Worm (Caenorhabditis elegans) whole organism, L1 larva: ENCODE measurements around the gene F10E9.1.

Source experiments
- C16A3.4 ChIP-seq: fragments of 150-350 bp; optimal IDR thresholded peaks from 2 replicates; lab custom pipeline; 2014; ENCODE audit warnings: missing biosample characterization, missing genetic modification characterization
- F16B12.6 ChIP-seq: fragments of 150-350 bp; optimal IDR thresholded peaks from 2 replicates; lab custom pipeline; 2014; ENCODE audit warnings: missing biosample characterization, missing genetic modification characterization
- Y116A8C.19 ChIP-seq: sonication (generic microtip); optimal IDR thresholded peaks from 2 replicates; lab custom pipeline; 2016; ENCODE audit warnings: missing compliant biosample characterization, missing genetic modification characterization, borderline replicate concordance
- aha-1 ChIP-seq: fragments of 150-350 bp; optimal IDR thresholded peaks from 2 replicates; lab custom pipeline; 2014; ENCODE audit warnings: missing biosample characterization, missing genetic modification characterization
- ama-1 ChIP-seq: fragments of 150-350 bp; optimal IDR thresholded peaks from 2 replicates; lab custom pipeline; 2014
- blmp-1 ChIP-seq: fragments of 150-350 bp; optimal IDR thresholded peaks from 2 replicates; lab custom pipeline; 2014; ENCODE audit warnings: missing biosample characterization, missing genetic modification characterization
- ceh-63 ChIP-seq: fragments of 200-800 bp; sonication (Bioruptor generic); optimal IDR thresholded peaks from 2 replicates; lab custom pipeline; 2018; ENCODE audit warnings: mild to moderate bottlenecking, missing genetic modification characterization, missing compliant biosample characterization
- ceh-90 ChIP-seq: sonication (generic microtip); optimal IDR thresholded peaks from 2 replicates; lab custom pipeline; 2016; ENCODE audit warnings: missing genetic modification characterization, missing compliant biosample characterization
- ces-1 ChIP-seq: fragments of 150-350 bp; optimal IDR thresholded peaks from 2 replicates; lab custom pipeline; 2014; ENCODE audit warnings: missing biosample characterization, missing genetic modification reagents, missing genetic modification characterization
- dsc-1 ChIP-seq: sonication (generic microtip); optimal IDR thresholded peaks from 2 replicates; lab custom pipeline; 2016; ENCODE audit warnings: mild to moderate bottlenecking, missing genetic modification characterization, missing compliant biosample characterization
- efl-3 ChIP-seq: fragments of 200-800 bp; sonication (Bioruptor generic); optimal IDR thresholded peaks from 2 replicates; lab custom pipeline; 2018; ENCODE audit warnings: mild to moderate bottlenecking, missing genetic modification characterization, missing compliant biosample characterization
- egl-13 ChIP-seq: sonication (generic microtip); optimal IDR thresholded peaks from 2 replicates; lab custom pipeline; 2016; ENCODE audit warnings: missing genotype, missing genetic modification reagents, missing genetic modification characterization, missing compliant biosample characterization
- elt-2 ChIP-seq: sonication (generic microtip); optimal IDR thresholded peaks from 2 replicates; lab custom pipeline; 2016; ENCODE audit warnings: missing genetic modification characterization, mild to moderate bottlenecking, inconsistent platforms, missing compliant biosample characterization, missing genetic modification reagents
- elt-3 ChIP-seq, 6 experiments: fragments of 150-350 bp in 1 of 6; sonication (generic microtip); optimal IDR thresholded peaks; 2 replicates each; lab custom pipeline; 2017 to 2018; ENCODE audit warnings: missing biosample characterization in 6 of 6, missing genetic modification characterization in 6 of 6, inconsistent platforms in 1 of 6
- fkh-10 ChIP-seq: sonication (generic microtip); optimal IDR thresholded peaks from 2 replicates; lab custom pipeline; 2017; ENCODE audit warnings: missing biosample characterization, missing genetic modification reagents, missing genetic modification characterization
- fkh-4 ChIP-seq: sonication (generic microtip); optimal IDR thresholded peaks from 2 replicates; lab custom pipeline; 2016; ENCODE audit warnings: missing compliant biosample characterization, missing genetic modification characterization, borderline replicate concordance
- fos-1 ChIP-seq: fragments of 150-350 bp; optimal IDR thresholded peaks from 2 replicates; lab custom pipeline; 2014; ENCODE audit warnings: missing biosample characterization, missing genetic modification characterization
- hlh-4 ChIP-seq: sonication (generic microtip); optimal IDR thresholded peaks from 2 replicates; lab custom pipeline; 2016; ENCODE audit warnings: mild to moderate bottlenecking, missing genetic modification characterization, missing compliant biosample characterization
- hpl-2 ChIP-seq: fragments of 150-350 bp; optimal IDR thresholded peaks from 2 replicates; lab custom pipeline; 2014; ENCODE audit warnings: missing biosample characterization, missing genetic modification reagents, missing genetic modification characterization
- irx-1 ChIP-seq: sonication (generic microtip); optimal IDR thresholded peaks from 2 replicates; lab custom pipeline; 2016; ENCODE audit warnings: missing genetic modification characterization, missing compliant biosample characterization
- lin-14 ChIP-seq: fragments of 200-800 bp; sonication (Bioruptor generic); optimal IDR thresholded peaks from 2 replicates; lab custom pipeline; 2018; ENCODE audit warnings: mild to moderate bottlenecking, missing genetic modification characterization, moderate library complexity, missing compliant biosample characterization
- lin-15B ChIP-seq: fragments of 150-350 bp; sonication (generic microtip); optimal IDR thresholded peaks from 3 replicates; lab custom pipeline; 2014; ENCODE audit warnings: missing biosample characterization, missing genetic modification characterization
- lin-35 ChIP-seq, 2 experiments: fragments of 150-350 bp; optimal IDR thresholded peaks; 2 replicates each; lab custom pipeline; 2014; ENCODE audit warnings: missing biosample characterization in 2 of 2, missing genetic modification characterization in 2 of 2, missing genetic modification reagents in 2 of 2
- lir-3 ChIP-seq: sonication (generic microtip); optimal IDR thresholded peaks from 2 replicates; lab custom pipeline; 2016; ENCODE audit warnings: mild to moderate bottlenecking, missing genetic modification characterization, moderate library complexity, missing compliant biosample characterization; ENCODE audit not compliant: poor library complexity
- lsy-2 ChIP-seq, 2 experiments: fragments of 150-350 bp; optimal IDR thresholded peaks; 2 replicates each; lab custom pipeline; 2014; ENCODE audit warnings: missing biosample characterization in 2 of 2, missing genetic modification characterization in 2 of 2
- mab-9 ChIP-seq: fragments of 200-800 bp; sonication (Bioruptor generic); IDR thresholded peaks from 2 replicates; pipeline ENCODE4 v1.3.6; 2022; ENCODE audit warnings: missing genetic modification reagents, missing genetic modification characterization, missing compliant biosample characterization
- mdl-1 ChIP-seq, 2 experiments: fragments of 150-350 bp; optimal IDR thresholded peaks; 2 replicates each; lab custom pipeline; 2014 to 2017; ENCODE audit warnings: missing biosample characterization in 2 of 2, missing genetic modification characterization in 2 of 2, inconsistent platforms in 1 of 2
- mef-2 ChIP-seq: fragments of 150-350 bp; optimal IDR thresholded peaks from 2 replicates; lab custom pipeline; 2014; ENCODE audit warnings: missing biosample characterization, missing genetic modification characterization
- mep-1 ChIP-seq: fragments of 150-350 bp; optimal IDR thresholded peaks from 2 replicates; lab custom pipeline; 2014; ENCODE audit warnings: missing biosample characterization, missing genetic modification characterization
- nhr-11 ChIP-seq: fragments of 150-350 bp; optimal IDR thresholded peaks from 2 replicates; lab custom pipeline; 2014; ENCODE audit warnings: missing biosample characterization, missing genetic modification characterization
- nhr-71 ChIP-seq: sonication (generic microtip); optimal IDR thresholded peaks from 2 replicates; lab custom pipeline; 2016; ENCODE audit warnings: mild to moderate bottlenecking, missing genetic modification characterization, moderate library complexity, missing compliant biosample characterization
- nhr-85 ChIP-seq: sonication (generic microtip); peaks from one replicate; lab custom pipeline; 2016; ENCODE audit warnings: missing genetic modification characterization, inconsistent platforms, missing compliant biosample characterization
- nhr-90 ChIP-seq: sonication (generic microtip); optimal IDR thresholded peaks from 2 replicates; lab custom pipeline; 2016; ENCODE audit warnings: mild to moderate bottlenecking, missing genetic modification characterization, missing compliant biosample characterization; ENCODE audit not compliant: poor library complexity
- pax-3 ChIP-seq: fragments of 200-800 bp; sonication (Bioruptor generic); optimal IDR thresholded peaks from 2 replicates; lab custom pipeline; 2018; ENCODE audit warnings: mild to moderate bottlenecking, missing genetic modification characterization, moderate library complexity, missing compliant biosample characterization
- rnt-1 ChIP-seq: sonication (generic microtip); optimal IDR thresholded peaks from 2 replicates; lab custom pipeline; 2016; ENCODE audit warnings: mild to moderate bottlenecking, missing genetic modification characterization, moderate library complexity, missing compliant biosample characterization
- skn-1 ChIP-seq: fragments of 150-350 bp; optimal IDR thresholded peaks from 2 replicates; lab custom pipeline; 2014; ENCODE audit warnings: missing biosample characterization, missing genetic modification characterization
- snpc-4 ChIP-seq: fragments of 150-350 bp; optimal IDR thresholded peaks from 2 replicates; lab custom pipeline; 2014; ENCODE audit warnings: missing biosample characterization, missing genetic modification characterization
- sptf-1 ChIP-seq: fragments of 150-350 bp; optimal IDR thresholded peaks from 2 replicates; lab custom pipeline; 2014; ENCODE audit warnings: missing biosample characterization, missing genetic modification characterization
- sup-37 ChIP-seq: fragments of 200-800 bp; sonication (Bioruptor generic); optimal IDR thresholded peaks from 2 replicates; lab custom pipeline; 2018; ENCODE audit warnings: mild to moderate bottlenecking, missing genetic modification characterization, missing compliant biosample characterization
- swsn-7 ChIP-seq: sonication (generic microtip); optimal IDR thresholded peaks from 2 replicates; lab custom pipeline; 2016; ENCODE audit warnings: missing genetic modification characterization, missing compliant biosample characterization
- tbx-2 ChIP-seq: sonication (generic microtip); optimal IDR thresholded peaks from 2 replicates; lab custom pipeline; 2016; ENCODE audit warnings: missing genetic modification characterization, missing compliant biosample characterization
- tlp-1 ChIP-seq: fragments of 150-350 bp; optimal IDR thresholded peaks from 2 replicates; lab custom pipeline; 2014; ENCODE audit warnings: missing biosample characterization, missing genetic modification characterization
- unc-30 ChIP-seq: sonication (generic microtip); optimal IDR thresholded peaks from 2 replicates; lab custom pipeline; 2017; ENCODE audit warnings: missing biosample characterization, missing genetic modification characterization
- unc-86 ChIP-seq: sonication (generic microtip); optimal IDR thresholded peaks from 2 replicates; lab custom pipeline; 2016; ENCODE audit warnings: missing genetic modification characterization, missing compliant biosample characterization
- unc-98 ChIP-seq: fragments of 200-800 bp; sonication (Bioruptor generic); IDR thresholded peaks from 2 replicates; pipeline ENCODE4 v1.3.6; 2022; ENCODE audit warnings: missing genetic modification characterization, missing compliant biosample characterization
- vab-15 ChIP-seq: sonication (generic microtip); optimal IDR thresholded peaks from 2 replicates; lab custom pipeline; 2017; ENCODE audit warnings: missing genotype, mild to moderate bottlenecking, missing genetic modification characterization, missing compliant biosample characterization
- xbp-1 ChIP-seq: sonication (generic microtip); optimal IDR thresholded peaks from 2 replicates; lab custom pipeline; 2016; ENCODE audit warnings: missing genetic modification characterization, missing compliant biosample characterization
- zag-1 ChIP-seq: fragments of 150-350 bp; optimal IDR thresholded peaks from 2 replicates; lab custom pipeline; 2014; ENCODE audit warnings: missing biosample characterization, missing genetic modification characterization
- zip-4 ChIP-seq: fragments of 200-800 bp; sonication (Bioruptor generic); optimal IDR thresholded peaks from 2 replicates; lab custom pipeline; 2018; ENCODE audit warnings: mild to moderate bottlenecking, missing genetic modification characterization, moderate library complexity, missing compliant biosample characterization
- ztf-4 ChIP-seq: fragments of 150-350 bp; optimal IDR thresholded peaks from 2 replicates; lab custom pipeline; 2014; ENCODE audit warnings: missing biosample characterization, missing genetic modification characterization

F10E9.1 gene

DNA sequence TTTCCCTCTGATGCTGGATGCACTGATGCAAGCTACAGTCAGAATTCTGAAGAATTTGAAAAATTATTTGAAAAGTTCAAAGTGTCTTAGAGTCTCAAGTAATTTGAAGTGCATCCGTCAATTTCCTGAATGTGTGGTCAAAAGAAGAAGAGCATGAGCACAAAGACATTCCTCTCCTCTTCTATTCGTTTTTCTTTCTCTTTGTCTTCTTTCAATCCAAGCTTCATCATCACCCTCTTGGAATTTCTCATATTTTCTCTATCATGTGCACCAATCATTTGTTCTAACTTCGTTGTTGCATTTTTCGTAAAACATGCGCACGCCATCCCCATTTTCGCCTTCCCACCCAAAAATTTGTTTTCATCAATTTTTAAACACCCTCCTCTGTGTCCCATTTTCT lies 37.0 kb upstream of the F10E9.1 start:
- TF ChIP-seq lin-14 (peak; percentile 19), nhr-85 (no peak), fkh-10 (GFP tag; lab: Kevin White, UChicago) (peak; percentile 62), dsc-1 (tag; lab: Kevin White, UChicago) (no peak)

DNA sequence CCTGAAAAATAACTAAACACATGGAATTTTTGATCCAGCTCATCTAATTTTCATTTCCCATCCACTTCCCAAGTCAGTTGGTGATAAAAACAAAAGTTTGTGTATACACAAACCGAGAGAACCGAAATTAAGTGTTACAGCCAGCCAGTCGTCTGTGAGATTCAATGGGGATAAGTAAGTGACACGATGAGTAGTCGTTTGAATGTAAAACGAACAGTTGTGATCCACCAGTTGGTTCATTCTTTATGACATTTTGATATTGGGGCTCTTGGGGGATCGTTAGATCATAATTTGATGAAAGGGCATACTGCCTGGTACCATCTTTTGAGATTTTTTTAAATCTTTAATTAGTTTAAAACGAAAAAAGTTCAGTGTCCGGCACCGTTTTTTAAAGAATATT lies 36.1 kb upstream of the F10E9.1 start:
- TF ChIP-seq unc-86 (no peak), hlh-4 (no peak), pax-3 (no peak), fkh-10 (GFP tag; lab: Kevin White, UChicago) (no peak), fos-1 (tag; lab: Kevin White, UChicago) (no peak), egl-13 (no peak), ceh-63 (GFP tag; lab: Kevin White, UChicago) (no peak), F16B12.6 (tag; lab: Kevin White, UChicago) (no peak), ama-1 (lab: Kevin White, UChicago) (no peak), fkh-4 (tag; lab: Kevin White, UChicago) (no peak), Y116A8C.19 (tag; lab: Kevin White, UChicago) (no peak), zag-1 (tag; lab: Kevin White, UChicago) (no peak), tbx-2 (tag; lab: Kevin White, UChicago) (no peak), hpl-2 (GFP tag; lab: Kevin White, UChicago) (no peak), unc-98 (GFP tag; lab: Robert Waterston, UW) (no peak), blmp-1 (tag; lab: Kevin White, UChicago) (no peak), nhr-71 (tag; lab: Kevin White, UChicago) (no peak), lir-3 (tag; lab: Kevin White, UChicago) (no peak)

DNA sequence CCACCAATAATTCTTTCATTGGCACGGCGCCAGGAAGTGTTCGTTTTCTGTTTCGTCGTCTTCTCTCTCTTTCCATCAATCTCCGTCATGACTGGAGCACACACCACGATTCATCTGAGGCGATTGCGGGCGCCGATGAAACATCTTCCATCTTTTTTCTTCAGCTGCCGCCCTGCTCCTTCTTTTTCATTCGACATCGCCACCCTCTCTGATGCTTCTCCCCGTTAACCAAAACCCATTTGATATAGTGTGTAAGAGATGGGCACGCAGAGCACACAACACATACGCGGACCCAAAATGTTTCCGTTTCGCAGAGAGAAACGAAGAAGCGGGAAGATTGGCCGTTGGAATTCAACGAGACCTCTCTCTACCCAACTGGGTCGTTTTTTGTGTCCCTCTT lies 35.4 kb upstream of the F10E9.1 start:
- TF ChIP-seq C16A3.4 (tag; lab: Kevin White, UChicago): no peak
- no peak for TF ChIP-seq lir-3 (tag; lab: Kevin White, UChicago)
- TF ChIP-seq elt-3 (tag; optimal IDR thresholded peaks at IDR 0.05; lab: Kevin White, UChicago): no peak
- TF ChIP-seq nhr-71 (tag; lab: Kevin White, UChicago): peak; percentile 60
- TF ChIP-seq mep-1 (tag; lab: Kevin White, UChicago): peak; percentile 40
- TF ChIP-seq swsn-7 (tag; lab: Kevin White, UChicago): peak; percentile 26
- no peak for TF ChIP-seq aha-1 (tag; lab: Kevin White, UChicago)
- no peak for TF ChIP-seq nhr-11
- TF ChIP-seq rnt-1 (tag; lab: Kevin White, UChicago): peak; percentile 34
- TF ChIP-seq nhr-90 (tag; lab: Kevin White, UChicago): no peak
- no peak for TF ChIP-seq fkh-4 (tag; lab: Kevin White, UChicago)
- no peak for TF ChIP-seq irx-1 (tag; lab: Kevin White, UChicago)
- no peak for TF ChIP-seq ceh-90 (tag; lab: Kevin White, UChicago)
- TF ChIP-seq efl-3 (GFP tag; lab: Kevin White, UChicago): no peak
- no peak for TF ChIP-seq vab-15 (tag; lab: Kevin White, UChicago)
- no peak for TF ChIP-seq snpc-4 (tag; lab: Kevin White, UChicago)
- no peak for TF ChIP-seq egl-13
- TF ChIP-seq mab-9 (GFP tag; lab: Robert Waterston, UW): no peak
- TF ChIP-seq lsy-2 (tag; optimal IDR thresholded peaks at IDR 0.05; lab: Kevin White, UChicago): peak in 1 of 2 experiments; percentile 37
- TF ChIP-seq fkh-10 (GFP tag; lab: Kevin White, UChicago): peak; percentile 0
- no peak for TF ChIP-seq lin-15B
- no peak for TF ChIP-seq lin-35 (GFP tag; optimal IDR thresholded peaks at IDR 0.05; lab: Kevin White, UChicago)
- no peak for TF ChIP-seq sptf-1 (tag; lab: Kevin White, UChicago)
- no peak for TF ChIP-seq mdl-1 (tag; optimal IDR thresholded peaks at IDR 0.05; lab: Kevin White, UChicago)
- no peak for TF ChIP-seq ztf-4 (tag; lab: Kevin White, UChicago)
- TF ChIP-seq skn-1: no peak
- TF ChIP-seq lin-14: peak; percentile 92
- no peak for TF ChIP-seq ces-1 (GFP tag; lab: Kevin White, UChicago)
- no peak for TF ChIP-seq fos-1 (tag; lab: Kevin White, UChicago)
- TF ChIP-seq sup-37 (GFP tag; lab: Kevin White, UChicago): no peak
- TF ChIP-seq tlp-1: no peak
- TF ChIP-seq elt-2: no peak
- no peak for TF ChIP-seq unc-30 (tag; lab: Kevin White, UChicago)
- TF ChIP-seq zip-4: no peak
- TF ChIP-seq xbp-1 (tag; lab: Kevin White, UChicago): no peak
- no peak for TF ChIP-seq mef-2 (tag; lab: Kevin White, UChicago)
